Worm (Caenorhabditis elegans): ENCODE results near the gene Y43F8B.13.

Y43F8B.13 gene

ce11 chrV:19482535-19482934, 26.8 kb downstream of the Y43F8B.13 start, which contains the start of gene Y43F8B.22:
Y43F8B.22 (plus strand) TSS chrV:19482835.
- TF ChIP-seq aha-1 (tag), result peak; percentile 68
- TF ChIP-seq daf-16 (GFP tag; optimal IDR thresholded peaks at IDR 0.05), result no peak
- no peak for TF ChIP-seq daf-16 (tag; optimal IDR thresholded peaks at IDR 0.05)

- no peak for TF ChIP-seq Y48G9A.11 (GFP tag; IDR thresholded peaks at IDR 0.05)
- TF ChIP-seq ceh-44 (GFP tag; IDR thresholded peaks at IDR 0.05), result no peak
- no peak for TF ChIP-seq mxl-3 (GFP tag; optimal IDR thresholded peaks at IDR 0.05)
- no peak for TF ChIP-seq daf-12 (tag; optimal IDR thresholded peaks at IDR 0.05)
- no peak for TF ChIP-seq gei-8 (GFP tag; optimal IDR thresholded peaks at IDR 0.05)
- TF ChIP-seq dmd-9 (GFP tag; IDR thresholded peaks at IDR 0.05), result no peak
- TF ChIP-seq zfp-2 (tag; optimal IDR thresholded peaks at IDR 0.05), result no peak
Observed at ce11 chrV:19484507-19484906, 28.8 kb downstream of the Y43F8B.13 start, which contains the start of gene Y43F8B.17. Y43F8B.17 (plus strand) TSS chrV:19484721.

- TF ChIP-seq tra-1 (GFP tag; IDR thresholded peaks at IDR 0.05) (no peak), set-16 (GFP tag; IDR thresholded peaks at IDR 0.05) (peak; percentile 95)
Observed at ce11 chrV:19485261-19485660, 29.5 kb downstream of the Y43F8B.13 start, which contains the start of gene Y43F8B.28. Y43F8B.28 (plus strand) TSS chrV:19485319.

ce11 chrV:19485690-19486089, 29.9 kb downstream of the Y43F8B.13 start, which contains the start of gene Y43F8B.18:
Y43F8B.18 (plus strand) TSS chrV:19485990.
- TF ChIP-seq mxl-2 (GFP tag; conservative IDR thresholded peaks at IDR 0.05) (no peak), nhr-25 (tag; optimal IDR thresholded peaks at IDR 0.05; ENCODE audit: borderline replicate concordance, insufficient read depth) (no peak), sdz-12 (GFP tag; optimal IDR thresholded peaks at IDR 0.05) (no peak), daf-12 (tag; optimal IDR thresholded peaks at IDR 0.05) (no peak), nhr-48 (tag; optimal IDR thresholded peaks at IDR 0.05) (no peak), spr-3 (GFP tag; optimal IDR thresholded peaks at IDR 0.05) (no peak)

ce11 chrV:19490461-19490860, 34.7 kb downstream of the Y43F8B.13 start, which contains the start of gene Y43F8B.7:
Y43F8B.7 (plus strand) TSS chrV:19490761.
- TF ChIP-seq mdt-29 (GFP tag; IDR thresholded peaks at IDR 0.05) (no peak), pqm-1 (tag; optimal IDR thresholded peaks at IDR 0.05) (no peak), lir-3 (tag; optimal IDR thresholded peaks at IDR 0.05) (no peak), spr-1 (tag; optimal IDR thresholded peaks at IDR 0.05) (no peak), dpl-1 (GFP tag; optimal IDR thresholded peaks at IDR 0.05) (no peak)

- TF ChIP-seq nhr-237 (tag; optimal IDR thresholded peaks at IDR 0.05) (no peak), zag-1 (tag; optimal IDR thresholded peaks at IDR 0.05) (no peak), dmd-9 (GFP tag; IDR thresholded peaks at IDR 0.05) (no peak), gei-8 (GFP tag; optimal IDR thresholded peaks at IDR 0.05) (no peak)
Observed at ce11 chrV:19491302-19491701, 35.6 kb downstream of the Y43F8B.13 start, which contains the start of gene Y43F8B.29. Y43F8B.29 (plus strand) TSS chrV:19491602.

ce11 chrV:19495145-19495544, 39.4 kb downstream of the Y43F8B.13 start:
- TF ChIP-seq snpc-1.2 (GFP tag; IDR thresholded peaks at IDR 0.05) (0 out of 2 replicates have a peak, but pooled peaks have one; percentile 20), nhr-77 (tag; optimal IDR thresholded peaks at IDR 0.05) (no peak), set-16 (GFP tag; IDR thresholded peaks at IDR 0.05) (peak; percentile 89), lin-15B (tag; optimal IDR thresholded peaks at IDR 0.05) (no peak), T20F7.1 (GFP tag; optimal IDR thresholded peaks at IDR 0.05) (no peak)

- TF ChIP-seq saeg-2 (GFP tag; IDR thresholded peaks at IDR 0.05), result no peak
- no peak for TF ChIP-seq nhr-25 (tag; optimal IDR thresholded peaks at IDR 0.05; ENCODE audit: borderline replicate concordance, insufficient read depth)
- TF ChIP-seq zip-11 (GFP tag; IDR thresholded peaks at IDR 0.05), result no peak
- no peak for TF ChIP-seq nhr-237 (tag; optimal IDR thresholded peaks at IDR 0.05)
- TF ChIP-seq dmd-6 (GFP tag; IDR thresholded peaks at IDR 0.05), result no peak
- TF ChIP-seq zfp-2 (tag; optimal IDR thresholded peaks at IDR 0.05), result no peak
- no peak for TF ChIP-seq ceh-32 (tag; optimal IDR thresholded peaks at IDR 0.05; ENCODE audit: poor library complexity)
- TF ChIP-seq hmg-1.1 (GFP tag; IDR thresholded peaks at IDR 0.05), result no peak
- no peak for TF ChIP-seq nhr-6 (tag; optimal IDR thresholded peaks at IDR 0.05)
- TF ChIP-seq aha-1 (tag), result no peak
- TF ChIP-seq attf-4 (tag; optimal IDR thresholded peaks at IDR 0.05), result no peak
- no peak for TF ChIP-seq nhr-11 (tag; optimal IDR thresholded peaks at IDR 0.05)
- no peak for TF ChIP-seq lin-13 (GFP tag; optimal IDR thresholded peaks at IDR 0.05)
Observed at ce11 chrV:19495587-19495986, 39.8 kb downstream of the Y43F8B.13 start, which contains the start of gene scl-21. scl-21 (minus strand) TSS chrV:19495687.

Data from whole organism, L4 larva.